Fruit fly (Drosophila melanogaster): ENCODE results near the gene pip.

The pip gene

DNA sequence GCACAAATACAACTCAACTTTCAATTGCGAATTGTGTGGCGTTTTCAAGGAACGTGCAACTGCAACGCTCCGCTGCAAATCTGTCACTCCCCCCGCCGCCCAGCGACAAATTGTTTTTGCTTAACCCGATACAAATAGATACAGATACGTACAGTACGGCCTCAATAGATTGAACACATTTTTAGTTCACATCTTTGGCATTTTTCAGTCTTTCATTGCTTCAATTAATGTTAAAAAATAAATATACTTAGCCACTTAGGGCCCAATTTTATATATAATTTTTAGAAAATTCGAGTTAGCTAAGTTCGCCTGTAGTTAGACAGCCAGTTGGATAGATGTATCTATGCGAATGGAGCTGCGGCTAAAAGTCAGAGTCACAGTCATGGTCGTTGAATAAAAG is 11.4 kb downstream of the pip start (continued):
- TF ChIP-seq pita (GFP tag; optimal IDR thresholded peaks at IDR 0.05) (no peak), exex (tag; optimal IDR thresholded peaks at IDR 0.05) (no peak), bbx (GFP tag; IDR thresholded peaks at IDR 0.05; ENCODE audit: partially characterized antibody) (no peak), jumu (GFP tag; optimal IDR thresholded peaks at IDR 0.05) (no peak), Dip3 (GFP tag; optimal IDR thresholded peaks at IDR 0.05) (no peak), chif (GFP tag; optimal IDR thresholded peaks at IDR 0.05) (no peak), Antp (GFP tag; optimal IDR thresholded peaks at IDR 0.05) (no peak), CG1647 (GFP tag; optimal IDR thresholded peaks at IDR 0.05) (no peak), CG15514 (GFP tag; optimal IDR thresholded peaks at IDR 0.05) (no peak), pzg (GFP tag; optimal IDR thresholded peaks at IDR 0.05) (no peak), CG1529 (GFP tag; optimal IDR thresholded peaks at IDR 0.05) (no peak), phol (tag; optimal IDR thresholded peaks at IDR 0.05) (peak; percentile 16), CG4282 (GFP tag; optimal IDR thresholded peaks at IDR 0.05) (no peak), lmd (GFP tag; IDR thresholded peaks at IDR 0.05) (peak; percentile 43), CG7745 (tag; optimal IDR thresholded peaks at IDR 0.05) (no peak), esg (GFP tag; conservative IDR thresholded peaks at IDR 0.05) (no peak), run (tag; optimal IDR thresholded peaks at IDR 0.05) (no peak), Camta (GFP tag; optimal IDR thresholded peaks at IDR 0.05) (no peak), ci (GFP tag; IDR thresholded peaks at IDR 0.05) (0 out of 3 replicates have a peak, but pooled peaks have one; percentile 51), Deaf1 (tag; optimal IDR thresholded peaks at IDR 0.05) (no peak), Aef1 (GFP tag; IDR thresholded peaks at IDR 0.05) (peak; percentile 38; the same call in 2 of the 3 replicates), CG10565 (GFP tag; optimal IDR thresholded peaks at IDR 0.05) (no peak), CG12769 (tag; optimal IDR thresholded peaks at IDR 0.05) (no peak), Nf-YB (GFP tag; optimal IDR thresholded peaks at IDR 0.05) (no peak), CG31365 (tag; optimal IDR thresholded peaks at IDR 0.05) (no peak), tx (GFP tag; optimal IDR thresholded peaks at IDR 0.05) (no peak), BEAF-32 (GFP tag; optimal IDR thresholded peaks at IDR 0.05) (no peak), sr (GFP tag; IDR thresholded peaks at IDR 0.05) (no peak), CG17612 (GFP tag; IDR thresholded peaks at IDR 0.05) (no peak), lbe (GFP tag; optimal IDR thresholded peaks at IDR 0.05) (no peak), CG14860 (GFP tag; IDR thresholded peaks at IDR 0.05; ENCODE audit: partially characterized antibody) (no peak), prd (optimal IDR thresholded peaks at IDR 0.05) (no peak), prd (GFP tag; IDR thresholded peaks at IDR 0.05) (peak; percentile 66), CG13287 (GFP tag; IDR thresholded peaks at IDR 0.05; ENCODE audit: partially characterized antibody) (no peak), cg (GFP tag; optimal IDR thresholded peaks at IDR 0.05) (no peak), Hmx (GFP tag; optimal IDR thresholded peaks at IDR 0.05) (no peak), Scr (GFP tag; IDR thresholded peaks at IDR 0.05; ENCODE audit: partially characterized antibody) (no peak), luna (GFP tag; optimal IDR thresholded peaks at IDR 0.05) (no peak), CoRest (tag; optimal IDR thresholded peaks at IDR 0.05) (no peak), zf30C (GFP tag; optimal IDR thresholded peaks at IDR 0.05) (no peak), Ptx1 (GFP tag; IDR thresholded peaks at IDR 0.05) (0 out of 2 replicates have a peak, but pooled peaks have one; percentile 39), CG10209 (GFP tag; optimal IDR thresholded peaks at IDR 0.05) (no peak), Trl (optimal IDR thresholded peaks at IDR 0.05) (no peak), Trl (GFP tag; optimal IDR thresholded peaks at IDR 0.05) (no peak), CG33557 (GFP tag; optimal IDR thresholded peaks at IDR 0.05) (no peak), YL-1 (GFP tag; optimal IDR thresholded peaks at IDR 0.05) (no peak), CG5245 (GFP tag; optimal IDR thresholded peaks at IDR 0.05) (no peak), cas (GFP tag; IDR thresholded peaks at IDR 0.05) (no peak), ham (GFP tag; IDR thresholded peaks at IDR 0.05) (no peak), CG12219 (GFP tag; optimal IDR thresholded peaks at IDR 0.05) (no peak), lola (GFP tag; optimal IDR thresholded peaks at IDR 0.05) (no peak), oc (tag; optimal IDR thresholded peaks at IDR 0.05) (no peak)
